Fruit fly (Drosophila melanogaster): Measurements from ENCODE around the gene RpL28.

- TF ChIP-seq salr (GFP tag; optimal IDR thresholded peaks at IDR 0.05) (no peak), OdsH (GFP tag; optimal IDR thresholded peaks at IDR 0.05) (peak; percentile 6), CG31627 (GFP tag; optimal IDR thresholded peaks at IDR 0.05) (no peak), pdm3 (GFP tag; optimal IDR thresholded peaks at IDR 0.05) (no peak), CG9139 (GFP tag; optimal IDR thresholded peaks at IDR 0.05) (no peak), CG11762 (GFP tag; optimal IDR thresholded peaks at IDR 0.05; ENCODE audit: insufficient read depth) (no peak), CG10631 (GFP tag; optimal IDR thresholded peaks at IDR 0.05) (no peak), fd85E (GFP tag; optimal IDR thresholded peaks at IDR 0.05) (no peak), dsx (GFP tag; optimal IDR thresholded peaks at IDR 0.05; ENCODE audit: poor library complexity, severe bottlenecking) (no peak), Hr4 (GFP tag; optimal IDR thresholded peaks at IDR 0.05) (no peak), CG15336 (GFP tag; IDR thresholded peaks at IDR 0.05) (no peak), Eip75B (GFP tag; optimal IDR thresholded peaks at IDR 0.05) (no peak)
Measured at dm6 chr3L:3250922-3251658, 28.3 kb upstream of the RpL28 start.
